Fruit fly (Drosophila melanogaster) ovary, adult (tissue): Measurements from ENCODE around the gene Inx3.

Experiments used
- CG17801 ChIP-seq: fragments of 200-800 bp; optimal IDR thresholded peaks from 2 replicates; lab custom pipeline; 2019; ENCODE audit warnings: missing biosample characterization, mild to moderate bottlenecking, missing genetic modification characterization, moderate library complexity; ENCODE audit not compliant: partially characterized antibody

Gene Inx3

dm6 chr3R:28829328-28829916 is 29.9 kb downstream of the Inx3 start:
- TF ChIP-seq CG17801, result no peak

dm6 chr3R:28827222-28827621 is 32.1 kb downstream of the Inx3 start:
- no peak for TF ChIP-seq CG17801

DNA sequence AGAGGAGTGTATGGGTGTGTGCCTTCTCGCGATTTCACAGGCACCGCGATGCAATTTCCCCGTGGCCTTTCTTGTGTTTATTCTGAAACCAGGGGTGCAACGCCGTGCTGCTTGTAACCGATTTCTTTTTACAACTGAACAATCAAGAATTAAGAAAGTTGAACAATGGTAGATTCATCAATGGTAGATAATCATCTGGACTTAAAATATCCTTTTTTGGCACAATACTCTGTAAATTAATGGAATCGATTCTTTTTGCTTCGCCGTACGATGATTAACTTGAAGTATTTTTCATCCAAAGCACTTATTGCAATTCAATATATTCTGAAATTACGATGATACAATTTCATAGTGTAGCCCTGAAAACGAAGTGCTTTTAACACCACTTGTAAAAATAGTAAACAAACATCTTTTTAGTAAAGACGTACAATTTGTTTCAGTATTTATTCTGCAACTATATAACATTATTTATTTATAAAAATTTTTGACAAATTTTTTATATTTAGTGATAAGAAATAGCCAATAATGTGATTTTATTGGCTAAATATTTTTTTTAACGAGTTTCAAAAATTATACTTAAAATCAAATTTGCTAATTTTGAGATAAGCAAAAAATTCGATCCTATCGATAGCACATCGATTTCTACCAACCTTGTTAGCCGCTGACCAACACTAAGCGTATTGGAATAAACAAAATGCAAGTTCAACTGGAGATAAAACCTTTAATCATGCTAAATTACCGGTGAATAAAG is 39.6 kb downstream of the Inx3 start, which contains the start of the genes CG1523 and CG1647:
TSS of gene CG1523 (minus strand) at position 114 of the 751 bp plus-strand sequence.
TSS of gene CG1647 (plus strand) at position 667 of the 751 bp plus-strand sequence.
- peak; percentile 80 for TF ChIP-seq CG17801

- peak; percentile 20 for TF ChIP-seq CG17801
Measured at dm6 chr3R:28811677-28812465, 47.4 kb downstream of the Inx3 start, which contains the start of gene Prp39. Prp39 (plus strand) TSS chr3R:28812102.

DNA sequence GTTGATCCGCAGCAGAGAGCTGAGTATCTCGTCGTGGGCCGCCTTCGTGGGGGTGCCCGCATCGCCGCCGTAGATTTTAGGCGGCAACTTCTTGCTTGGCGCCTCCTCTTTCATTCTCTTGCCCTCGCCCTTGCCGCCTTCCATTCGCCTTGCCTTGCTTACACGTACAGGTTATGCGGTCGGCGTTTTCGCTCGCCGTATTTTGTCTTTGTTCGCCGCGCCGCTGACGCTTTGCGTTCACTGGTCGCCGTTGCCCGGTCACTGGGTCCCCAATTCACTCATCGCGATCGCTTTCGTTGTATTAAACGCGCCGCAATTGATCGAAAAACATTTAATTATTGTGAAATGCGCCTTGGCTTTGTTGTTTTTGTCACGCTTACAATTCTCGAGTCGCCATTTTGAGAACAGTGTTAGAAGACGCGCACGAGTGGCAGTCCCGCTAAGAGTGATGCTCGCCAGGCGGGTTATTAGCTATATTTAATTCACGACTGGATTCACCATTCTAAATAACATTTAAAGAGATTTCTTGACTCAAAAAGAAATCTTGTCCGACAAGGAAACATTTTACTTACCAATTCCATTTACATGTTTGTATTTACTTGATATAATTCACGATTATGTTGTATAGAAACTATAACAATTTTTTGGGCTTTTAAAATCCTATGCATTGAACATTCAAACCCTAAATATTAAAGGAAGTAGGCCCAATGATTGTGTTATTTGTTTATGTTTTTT is 48.2 kb downstream of the Inx3 start, which contains the start of gene wdn:
TSS of gene wdn (minus strand) at position 396 of the 735 bp plus-strand sequence.
- TF ChIP-seq CG17801, result no peak

- TF ChIP-seq CG17801, result no peak
Measured at dm6 chr3R:28806402-28806801, 52.9 kb downstream of the Inx3 start, which contains the start of gene CheB98a. CheB98a (plus strand) TSS chr3R:28806702.

DNA sequence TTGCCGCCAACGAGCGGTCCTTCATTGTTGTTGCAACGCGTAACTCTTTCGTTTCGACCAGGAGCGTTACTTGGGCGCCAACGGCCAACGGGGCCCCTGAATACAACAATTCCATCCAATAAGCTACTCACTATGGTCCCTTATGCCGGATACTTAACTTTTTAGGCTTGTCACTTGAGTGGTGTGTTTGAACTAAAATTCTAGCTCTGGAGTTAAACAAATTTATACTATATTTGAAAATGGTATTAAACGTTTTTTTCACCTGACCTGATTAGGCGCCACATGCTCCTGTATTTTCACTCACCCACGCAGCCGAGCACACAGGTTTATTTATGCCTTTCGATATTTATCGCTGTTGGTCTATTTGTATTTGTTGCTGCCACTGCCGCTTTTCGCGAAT is 54.1 kb downstream of the Inx3 start:
- TF ChIP-seq CG17801, result no peak
